Worm (Caenorhabditis elegans): ENCODE data around the gene tbc-6.

ce11 chrII:6822347-6822746 lies 25.6 kb upstream of the tbc-6 start:
- TF ChIP-seq pqm-1 (tag; optimal IDR thresholded peaks at IDR 0.05) (no peak), fkh-10 (GFP tag; optimal IDR thresholded peaks at IDR 0.05) (no peak), fax-1 (tag; optimal IDR thresholded peaks at IDR 0.05) (no peak), pag-3 (tag; optimal IDR thresholded peaks at IDR 0.05; ENCODE audit: borderline replicate concordance) (no peak), che-1 (tag; optimal IDR thresholded peaks at IDR 0.05) (no peak), nhr-11 (tag; optimal IDR thresholded peaks at IDR 0.05) (no peak), hlh-13 (GFP tag; optimal IDR thresholded peaks at IDR 0.05) (no peak)

Data from whole organism, late embryonic.